Worm (Caenorhabditis elegans) whole organism, mixed stage, embryonic: Measurements from ENCODE around the gene C03H12.1.
A peak's percentile ranks its signal among the peaks of the same experiment; 100 is the strongest.

Experiments
- ces-1 ChIP-seq: fragments of 150-350 bp; optimal IDR thresholded peaks from 2 replicates; lab custom pipeline; 2014; ENCODE audit warnings: missing biosample characterization, missing genetic modification reagents, missing genetic modification characterization
- elt-3 ChIP-seq: fragments of 150-350 bp; optimal IDR thresholded peaks from 2 replicates; lab custom pipeline; 2014; ENCODE audit warnings: missing biosample characterization, missing genetic modification characterization
- flh-1 ChIP-seq: fragments of 200-800 bp; sonication (Bioruptor generic); optimal IDR thresholded peaks from 2 replicates; lab custom pipeline; 2018; ENCODE audit warnings: mild to moderate bottlenecking, missing genetic modification characterization, moderate library complexity, missing compliant biosample characterization
- nhr-12 ChIP-seq: fragments of 150-350 bp; optimal IDR thresholded peaks from 2 replicates; lab custom pipeline; 2014; ENCODE audit warnings: missing biosample characterization, missing genetic modification characterization
- nhr-237 ChIP-seq: fragments of 150-350 bp; optimal IDR thresholded peaks from 2 replicates; lab custom pipeline; 2014; ENCODE audit warnings: missing biosample characterization, missing genetic modification characterization
- nhr-28 ChIP-seq: fragments of 150-350 bp; optimal IDR thresholded peaks from 2 replicates; lab custom pipeline; 2014; ENCODE audit warnings: missing biosample characterization, missing genetic modification characterization
- nhr-76 ChIP-seq: sonication (generic microtip); optimal IDR thresholded peaks from 2 replicates; lab custom pipeline; 2017; ENCODE audit warnings: missing biosample characterization, missing genetic modification characterization
- sem-2 ChIP-seq: fragments of 200-800 bp; sonication (Bioruptor generic); optimal IDR thresholded peaks from 2 replicates; lab custom pipeline; 2018; ENCODE audit warnings: mild to moderate bottlenecking, missing genetic modification characterization, missing compliant biosample characterization
- snpc-4 ChIP-seq: fragments of 150-350 bp; optimal IDR thresholded peaks from 2 replicates; lab custom pipeline; 2014; ENCODE audit warnings: missing biosample characterization, missing genetic modification characterization
- sptf-1 ChIP-seq: sonication (generic microtip); optimal IDR thresholded peaks from 2 replicates; lab custom pipeline; 2017; ENCODE audit warnings: mild to moderate bottlenecking, missing genetic modification characterization, moderate library complexity, missing compliant biosample characterization
- unc-39 ChIP-seq: fragments of 150-350 bp; optimal IDR thresholded peaks from 2 replicates; lab custom pipeline; 2014; ENCODE audit warnings: missing biosample characterization, missing genetic modification characterization
- unc-62 ChIP-seq: fragments of 150-350 bp; optimal IDR thresholded peaks from 2 replicates; lab custom pipeline; 2014; ENCODE audit warnings: missing biosample characterization, missing genetic modification reagents, missing genetic modification characterization
- ztf-11 ChIP-seq: fragments of 150-350 bp; optimal IDR thresholded peaks from 2 replicates; lab custom pipeline; 2014; ENCODE audit warnings: missing biosample characterization, missing genetic modification characterization

DNA sequence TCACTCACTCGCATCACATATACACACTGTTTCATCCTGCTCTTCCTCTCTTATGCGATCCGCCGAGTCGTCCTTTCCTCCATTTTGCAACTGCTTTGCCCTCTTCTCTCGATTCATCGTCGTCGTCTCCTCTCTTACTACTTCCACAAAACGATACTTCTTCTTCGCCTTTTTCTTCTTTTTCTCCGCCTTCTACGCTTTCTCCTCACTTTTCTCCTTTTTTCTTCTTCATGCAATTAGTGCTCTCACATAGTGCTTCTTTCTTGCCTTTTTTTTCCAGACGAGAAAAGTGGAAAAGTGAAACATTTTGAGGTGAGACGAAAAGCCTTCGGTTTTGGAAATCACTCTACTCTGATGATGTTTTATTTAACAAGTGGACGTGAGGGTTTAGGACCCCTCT lies 29.7 kb upstream of the C03H12.1 start:
- TF ChIP-seq nhr-237 (tag; lab: Kevin White, UChicago): no peak
- no peak for TF ChIP-seq sem-2 (GFP tag; lab: Kevin White, UChicago)
- TF ChIP-seq unc-62: no peak
- TF ChIP-seq snpc-4 (tag; lab: Kevin White, UChicago): no peak
- TF ChIP-seq elt-3 (tag; lab: Kevin White, UChicago): no peak
- TF ChIP-seq unc-39: no peak
- TF ChIP-seq ces-1 (GFP tag; lab: Kevin White, UChicago): peak; percentile 77
- no peak for TF ChIP-seq nhr-76 (tag; lab: Kevin White, UChicago)
- no peak for TF ChIP-seq nhr-28 (tag; lab: Kevin White, UChicago)
- TF ChIP-seq sptf-1 (tag; lab: Kevin White, UChicago): no peak
- no peak for TF ChIP-seq nhr-12 (tag; lab: Kevin White, UChicago)
- TF ChIP-seq flh-1 (GFP tag; lab: Kevin White, UChicago): no peak
- no peak for TF ChIP-seq ztf-11 (tag; lab: Kevin White, UChicago)
